Worm (Caenorhabditis elegans) whole organism, L3 larva: Measurements from ENCODE around the gene atg-18.

ENCODE experiments used
- R02D3.7 ChIP-seq: fragments of 150-350 bp; optimal IDR thresholded peaks from 2 replicates; lab custom pipeline; 2014; ENCODE audit warnings: missing biosample characterization, missing genetic modification characterization
- ZK546.5 ChIP-seq: sonication (generic microtip); optimal IDR thresholded peaks from 2 replicates; lab custom pipeline; 2017; ENCODE audit warnings: missing biosample characterization, missing genetic modification characterization
- aly-2 ChIP-seq: fragments of 150-350 bp; optimal IDR thresholded peaks from 2 replicates; lab custom pipeline; 2014; ENCODE audit warnings: missing biosample characterization, missing genetic modification characterization
- ama-1 ChIP-seq: fragments of 150-350 bp; optimal IDR thresholded peaks from 2 replicates; lab custom pipeline; 2018
- ceh-16 ChIP-seq: sonication (generic microtip); optimal IDR thresholded peaks from 2 replicates; lab custom pipeline; 2017; ENCODE audit warnings: missing biosample characterization, missing genetic modification characterization
- ceh-28 ChIP-seq: fragments of 150-350 bp; optimal IDR thresholded peaks from 2 replicates; lab custom pipeline; 2014; ENCODE audit warnings: missing biosample characterization, missing genetic modification reagents, missing genetic modification characterization
- ceh-82 ChIP-seq: fragments of 150-350 bp; optimal IDR thresholded peaks from 2 replicates; lab custom pipeline; 2014; ENCODE audit warnings: missing biosample characterization, missing genetic modification characterization
- ceh-9 ChIP-seq: sonication (generic microtip); optimal IDR thresholded peaks from 2 replicates; lab custom pipeline; 2018; ENCODE audit warnings: missing biosample characterization, missing genetic modification characterization
- daf-12 ChIP-seq: fragments of 150-350 bp; optimal IDR thresholded peaks from 2 replicates; lab custom pipeline; 2014; ENCODE audit warnings: missing biosample characterization, missing genetic modification reagents, missing genetic modification characterization
- egl-27 ChIP-seq: sonication (generic microtip); optimal IDR thresholded peaks from 4 replicates; lab custom pipeline; 2017; ENCODE audit warnings: missing biosample characterization, missing genetic modification reagents, missing genetic modification characterization
- egl-5 ChIP-seq: fragments of 150-350 bp; optimal IDR thresholded peaks from 2 replicates; lab custom pipeline; 2017; ENCODE audit warnings: missing biosample characterization, missing genetic modification reagents, missing genetic modification characterization, inconsistent platforms
- elt-1 ChIP-seq: fragments of 150-350 bp; optimal IDR thresholded peaks from 2 replicates; lab custom pipeline; 2014; ENCODE audit warnings: missing biosample characterization, missing genetic modification characterization
- elt-2 ChIP-seq: sonication (generic microtip); optimal IDR thresholded peaks from 2 replicates; lab custom pipeline; 2016; ENCODE audit warnings: missing genetic modification reagents, mild to moderate bottlenecking, missing genetic modification characterization, missing compliant biosample characterization
- elt-3 ChIP-seq, 3 experiments: fragments of 150-350 bp in 1 of 3; sonication (generic microtip) in 2 of 3; optimal IDR thresholded peaks; 2 replicates in 2 of 3; 4 replicates in 1 of 3; lab custom pipeline; 2014 to 2017; ENCODE audit warnings: missing biosample characterization in 3 of 3, missing genetic modification characterization in 3 of 3
- eor-1 ChIP-seq, 2 experiments: fragments of 150-350 bp; optimal IDR thresholded peaks; 2 replicates each; lab custom pipeline; 2014 to 2018; ENCODE audit warnings: missing biosample characterization in 2 of 2, missing genetic modification characterization in 2 of 2
- fkh-10 ChIP-seq: sonication (generic microtip); optimal IDR thresholded peaks from 2 replicates; lab custom pipeline; 2017; ENCODE audit warnings: missing biosample characterization, missing genetic modification reagents, missing genetic modification characterization
- fkh-2 ChIP-seq: fragments of 150-350 bp; optimal IDR thresholded peaks from 2 replicates; lab custom pipeline; 2014; ENCODE audit warnings: missing biosample characterization, missing genetic modification reagents, missing genetic modification characterization
- fos-1 ChIP-seq: fragments of 150-350 bp; optimal IDR thresholded peaks from 2 replicates; lab custom pipeline; 2014; ENCODE audit warnings: missing biosample characterization, missing genetic modification characterization
- hmg-11 ChIP-seq: sonication (generic microtip); optimal IDR thresholded peaks from 2 replicates; lab custom pipeline; 2016; ENCODE audit warnings: missing genetic modification characterization, missing compliant biosample characterization
- jun-1 ChIP-seq: fragments of 150-350 bp; optimal IDR thresholded peaks from 2 replicates; lab custom pipeline; 2014; ENCODE audit warnings: missing biosample characterization, missing genetic modification reagents, missing genetic modification characterization
- lin-15B ChIP-seq: fragments of 150-350 bp; optimal IDR thresholded peaks from 2 replicates; lab custom pipeline; 2014; ENCODE audit warnings: missing biosample characterization, missing genetic modification characterization
- lin-39 ChIP-seq: fragments of 150-350 bp; optimal IDR thresholded peaks from 2 replicates; lab custom pipeline; 2018; ENCODE audit warnings: missing biosample characterization, missing genetic modification reagents, missing genetic modification characterization
- lsy-12 ChIP-seq: sonication (generic microtip); optimal IDR thresholded peaks from 2 replicates; lab custom pipeline; 2016; ENCODE audit warnings: mild to moderate bottlenecking, missing genetic modification characterization, missing compliant biosample characterization
- mdl-1 ChIP-seq: fragments of 150-350 bp; optimal IDR thresholded peaks from 2 replicates; lab custom pipeline; 2014; ENCODE audit warnings: missing biosample characterization, missing genetic modification characterization
- mml-1 ChIP-seq: fragments of 150-350 bp; sonication (generic microtip); optimal IDR thresholded peaks from 3 replicates; lab custom pipeline; 2014; ENCODE audit warnings: missing biosample characterization, missing genetic modification characterization
- nfya-1 ChIP-seq: sonication (generic microtip); optimal IDR thresholded peaks from 2 replicates; lab custom pipeline; 2017; ENCODE audit warnings: missing genetic modification characterization, mild to moderate bottlenecking, missing compliant biosample characterization, antibody characterized with exemption, moderate library complexity; ENCODE audit not compliant: insufficient read depth
- nhr-11 ChIP-seq: fragments of 150-350 bp; optimal IDR thresholded peaks from 2 replicates; lab custom pipeline; 2014; ENCODE audit warnings: missing biosample characterization, missing genetic modification characterization
- nhr-12 ChIP-seq: fragments of 150-350 bp; optimal IDR thresholded peaks from 2 replicates; lab custom pipeline; 2014; ENCODE audit warnings: missing biosample characterization, missing genetic modification characterization
- nhr-23 ChIP-seq: fragments of 150-350 bp; optimal IDR thresholded peaks from 2 replicates; lab custom pipeline; 2014; ENCODE audit warnings: missing biosample characterization, missing genetic modification reagents, missing genetic modification characterization
- nhr-237 ChIP-seq: fragments of 150-350 bp; optimal IDR thresholded peaks from 2 replicates; lab custom pipeline; 2014; ENCODE audit warnings: missing biosample characterization, missing genetic modification characterization
- nhr-25 ChIP-seq: sonication (generic microtip); optimal IDR thresholded peaks from 2 replicates; lab custom pipeline; 2017; ENCODE audit warnings: missing biosample characterization, missing genetic modification characterization
- nhr-28 ChIP-seq: fragments of 150-350 bp; optimal IDR thresholded peaks from 2 replicates; lab custom pipeline; 2014; ENCODE audit warnings: missing biosample characterization, missing genetic modification characterization
- nhr-43 ChIP-seq: sonication (generic microtip); optimal IDR thresholded peaks from 2 replicates; lab custom pipeline; 2016; ENCODE audit warnings: mild to moderate bottlenecking, missing genetic modification characterization, missing compliant biosample characterization; ENCODE audit not compliant: poor library complexity, severe bottlenecking
- nhr-67 ChIP-seq: fragments of 150-350 bp; optimal IDR thresholded peaks from 2 replicates; lab custom pipeline; 2014; ENCODE audit warnings: missing biosample characterization, missing genetic modification characterization
- nhr-76 ChIP-seq: fragments of 150-350 bp; sonication (generic microtip); optimal IDR thresholded peaks from 5 replicates; lab custom pipeline; 2014; ENCODE audit warnings: missing biosample characterization, missing genetic modification characterization
- nhr-77 ChIP-seq: fragments of 150-350 bp; optimal IDR thresholded peaks from 2 replicates; lab custom pipeline; 2014; ENCODE audit warnings: missing biosample characterization, missing genetic modification characterization
- pha-4 ChIP-seq: fragments of 150-350 bp; optimal IDR thresholded peaks from 2 replicates; lab custom pipeline; 2014; ENCODE audit warnings: missing biosample characterization, missing genetic modification reagents, missing genetic modification characterization
- pqm-1 ChIP-seq: fragments of 150-350 bp; optimal IDR thresholded peaks from 2 replicates; lab custom pipeline; 2017; ENCODE audit warnings: missing biosample characterization, missing genetic modification characterization, inconsistent platforms
- sea-2 ChIP-seq: fragments of 150-350 bp; sonication (generic microtip); optimal IDR thresholded peaks from 4 replicates; lab custom pipeline; 2014; ENCODE audit warnings: missing biosample characterization, missing genetic modification reagents, missing genetic modification characterization
- skn-1 ChIP-seq: fragments of 150-350 bp; optimal IDR thresholded peaks from 2 replicates; lab custom pipeline; 2014; ENCODE audit warnings: missing biosample characterization, missing genetic modification characterization
- snpc-4 ChIP-seq: fragments of 150-350 bp; optimal IDR thresholded peaks from 2 replicates; lab custom pipeline; 2014; ENCODE audit warnings: missing biosample characterization, missing genetic modification characterization
- tbx-2 ChIP-seq: sonication (generic microtip); optimal IDR thresholded peaks from 2 replicates; lab custom pipeline; 2016; ENCODE audit warnings: mild to moderate bottlenecking, missing genetic modification characterization, missing compliant biosample characterization
- unc-39 ChIP-seq: sonication (generic microtip); optimal IDR thresholded peaks from 4 replicates; lab custom pipeline; 2017; ENCODE audit warnings: missing biosample characterization, missing genetic modification characterization
- unc-62 ChIP-seq: fragments of 150-350 bp; sonication (generic microtip); optimal IDR thresholded peaks from 4 replicates; lab custom pipeline; 2014; ENCODE audit warnings: missing biosample characterization, missing genetic modification reagents, missing genetic modification characterization
- zag-1 ChIP-seq: fragments of 150-350 bp; optimal IDR thresholded peaks from 2 replicates; lab custom pipeline; 2014; ENCODE audit warnings: missing biosample characterization, missing genetic modification characterization
- ztf-11 ChIP-seq: fragments of 150-350 bp; optimal IDR thresholded peaks from 2 replicates; lab custom pipeline; 2014; ENCODE audit warnings: missing biosample characterization, missing genetic modification characterization
- ztf-4 ChIP-seq: fragments of 150-350 bp; optimal IDR thresholded peaks from 2 replicates; lab custom pipeline; 2014; ENCODE audit warnings: missing biosample characterization, missing genetic modification characterization

Gene atg-18

DNA sequence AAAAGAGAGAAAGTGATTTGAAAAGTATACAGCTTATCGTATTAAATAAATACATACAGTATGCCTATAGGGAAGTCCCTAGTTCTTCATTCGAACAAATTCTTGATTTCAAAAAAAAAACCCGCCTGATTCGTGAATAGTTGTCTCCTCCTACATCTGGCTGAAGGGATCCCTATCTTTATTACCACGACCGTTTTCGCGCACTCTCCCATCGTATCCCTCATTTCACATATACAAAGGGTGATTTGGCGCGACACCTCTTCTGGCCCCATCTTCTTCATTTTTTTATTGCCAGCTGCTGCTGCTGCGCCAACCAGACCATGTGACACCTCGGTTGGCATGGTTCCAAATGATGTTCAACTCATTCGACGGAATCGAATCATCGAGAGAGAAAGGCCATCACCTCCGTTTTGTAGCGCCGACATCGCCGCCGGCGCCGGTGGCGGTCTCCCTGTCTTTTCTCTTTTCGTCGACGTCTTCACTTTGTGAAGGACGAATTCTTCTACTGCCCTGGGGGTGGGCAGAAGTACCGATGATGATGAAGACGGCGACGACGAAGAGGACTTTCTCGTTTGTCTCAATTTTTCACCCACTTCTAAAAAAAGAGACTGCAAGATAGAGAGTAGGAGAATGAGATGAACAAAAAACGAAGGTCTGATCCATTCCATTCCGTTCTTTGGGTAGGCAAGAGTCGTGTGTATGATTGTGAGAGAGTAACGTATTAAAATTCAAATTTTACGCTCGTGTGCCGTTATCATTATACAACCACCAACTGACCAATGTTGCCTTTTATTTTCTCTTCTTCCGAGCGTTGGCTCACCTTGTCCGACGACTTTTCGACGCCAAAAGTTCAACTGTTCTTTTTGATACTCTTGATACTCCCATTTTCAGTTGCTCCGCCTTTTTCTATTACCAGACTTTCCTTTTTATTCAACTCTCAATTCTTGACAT, 31.2 kb upstream of the atg-18 start:
- TF ChIP-seq unc-62 (GFP tag; lab: Kevin White, UChicago) (peak; percentile 37), ztf-4 (tag; lab: Kevin White, UChicago) (no peak), nhr-23 (tag; lab: Kevin White, UChicago) (peak; percentile 57), unc-39 (tag; lab: Kevin White, UChicago) (no peak), nhr-43 (tag; lab: Kevin White, UChicago) (peak; percentile 54), eor-1 (tag; optimal IDR thresholded peaks at IDR 0.05; lab: Kevin White, UChicago) (no peak), nhr-25 (peak; percentile 93), pha-4 (tag; lab: Kevin White, UChicago) (no peak), zag-1 (tag; lab: Kevin White, UChicago) (no peak), nhr-11 (tag; lab: Kevin White, UChicago) (no peak), ceh-16 (tag; lab: Kevin White, UChicago) (no peak), nfya-1 (tag; lab: Kevin White, UChicago) (peak; percentile 7), R02D3.7 (no peak), nhr-237 (tag; lab: Kevin White, UChicago) (no peak), egl-5 (no peak), hmg-11 (no peak), elt-1 (tag; lab: Kevin White, UChicago) (peak; percentile 46), elt-3 (tag; optimal IDR thresholded peaks at IDR 0.05; lab: Kevin White, UChicago) (no peak), pqm-1 (tag; lab: Kevin White, UChicago) (peak; percentile 60), lsy-12 (tag; lab: Kevin White, UChicago) (peak; percentile 36)

DNA sequence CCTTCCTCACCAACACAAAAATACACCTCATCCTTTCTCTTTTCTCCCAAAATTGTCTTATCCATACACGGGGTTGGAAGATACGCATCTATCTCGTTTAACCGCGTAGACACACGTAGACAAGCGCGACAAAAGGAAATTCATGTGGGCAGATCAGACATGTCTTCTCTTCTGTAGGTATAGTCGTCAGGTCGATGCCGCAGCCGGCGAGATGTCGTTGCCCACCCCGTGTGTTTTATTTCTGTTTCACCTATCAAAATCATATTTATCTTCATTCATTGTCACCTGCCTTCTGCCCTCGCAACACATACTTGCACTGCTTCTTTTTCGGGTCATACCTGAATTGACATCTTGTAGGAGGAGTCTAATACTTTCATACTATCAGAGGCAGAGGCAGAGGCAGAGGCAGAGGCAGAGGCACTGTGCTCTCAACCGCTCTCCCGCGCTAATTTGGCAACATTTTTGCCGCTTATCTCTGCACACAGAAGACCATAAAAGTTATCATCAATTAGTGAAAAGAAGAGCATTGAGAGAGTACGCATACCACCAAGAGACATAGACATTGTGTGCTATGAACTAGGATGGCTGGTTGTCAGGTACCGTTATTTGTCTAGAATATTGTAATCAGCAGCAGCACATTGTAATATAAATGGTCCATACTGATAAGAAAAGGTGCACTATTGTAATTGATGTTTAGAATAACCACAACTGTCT, 30.3 kb upstream of the atg-18 start:
- no peak for TF ChIP-seq nhr-67 (tag; lab: Kevin White, UChicago)
- no peak for TF ChIP-seq ztf-4 (tag; lab: Kevin White, UChicago)
- TF ChIP-seq fos-1 (tag; lab: Kevin White, UChicago): no peak
- TF ChIP-seq ceh-82 (tag; lab: Kevin White, UChicago): no peak
- no peak for TF ChIP-seq ceh-16 (tag; lab: Kevin White, UChicago)
- no peak for TF ChIP-seq egl-5
- no peak for TF ChIP-seq ceh-28
- no peak for TF ChIP-seq nhr-11 (tag; lab: Kevin White, UChicago)
- no peak for TF ChIP-seq unc-39 (tag; lab: Kevin White, UChicago)
- TF ChIP-seq snpc-4: no peak
- no peak for TF ChIP-seq ZK546.5 (tag; lab: Kevin White, UChicago)
- no peak for TF ChIP-seq hmg-11
- TF ChIP-seq mml-1: peak; percentile 7
- TF ChIP-seq egl-27 (tag; lab: Kevin White, UChicago): no peak
- TF ChIP-seq ceh-9 (tag; lab: Kevin White, UChicago): no peak
- no peak for TF ChIP-seq mdl-1 (tag; lab: Kevin White, UChicago)
- TF ChIP-seq nhr-25: peak; percentile 72
- TF ChIP-seq sea-2 (GFP tag; lab: Kevin White, UChicago): no peak
- TF ChIP-seq nhr-12 (tag; lab: Kevin White, UChicago): no peak
- TF ChIP-seq daf-12 (tag; lab: Kevin White, UChicago): no peak
- peak; percentile 63 for TF ChIP-seq pha-4 (tag; lab: Kevin White, UChicago)
- no peak for TF ChIP-seq nhr-77 (tag; lab: Kevin White, UChicago)
- peak; percentile 95 for TF ChIP-seq pqm-1 (tag; lab: Kevin White, UChicago)
- TF ChIP-seq fkh-2 (tag; lab: Kevin White, UChicago): no peak
- no peak for TF ChIP-seq tbx-2
- TF ChIP-seq elt-3 (tag; optimal IDR thresholded peaks at IDR 0.05; lab: Kevin White, UChicago): no peak
- TF ChIP-seq lsy-12 (tag; lab: Kevin White, UChicago): no peak
- TF ChIP-seq nhr-28 (tag; lab: Kevin White, UChicago): no peak
- TF ChIP-seq fkh-10 (GFP tag; lab: Kevin White, UChicago): no peak
- no peak for TF ChIP-seq nhr-237 (tag; lab: Kevin White, UChicago)
- TF ChIP-seq skn-1 (tag; lab: Kevin White, UChicago): no peak
- no peak for TF ChIP-seq lin-39 (tag; lab: Kevin White, UChicago)
- peak; percentile 99 for TF ChIP-seq elt-2
- TF ChIP-seq ama-1: no peak
- no peak for TF ChIP-seq nfya-1 (tag; lab: Kevin White, UChicago)
- TF ChIP-seq lin-15B (tag; lab: Kevin White, UChicago): no peak
- no peak for TF ChIP-seq ztf-11 (tag; lab: Kevin White, UChicago)
- no peak for TF ChIP-seq unc-62 (GFP tag; lab: Kevin White, UChicago)
- peak; percentile 23 for TF ChIP-seq nhr-23 (tag; lab: Kevin White, UChicago)
- no peak for TF ChIP-seq aly-2 (tag; lab: Kevin White, UChicago)
- peak; percentile 55 for TF ChIP-seq jun-1 (tag; lab: Kevin White, UChicago)
- TF ChIP-seq nhr-76 (tag; lab: Kevin White, UChicago): no peak
- TF ChIP-seq zag-1 (tag; lab: Kevin White, UChicago): no peak
